Fruit fly (Drosophila melanogaster) whole organism, embryonic: ENCODE data around the gene Vti1a.

Source experiments
- ATbp ChIP-seq: fragments of 200-800 bp; sonication (Bioruptor generic); optimal IDR thresholded peaks from 2 replicates; lab custom pipeline; 2017; ENCODE audit warnings: missing biosample characterization, mild to moderate bottlenecking, missing genetic modification characterization, missing genetic modification reagents
- Ada2b ChIP-seq: fragments of 200-800 bp; sonication (Bioruptor generic); IDR thresholded peaks from 2 replicates; pipeline ENCODE4 v1.3.6; 2022; ENCODE audit warnings: missing biosample characterization, missing genetic modification characterization
- B-H2 ChIP-seq: fragments of 200-800 bp; sonication (Bioruptor generic); optimal IDR thresholded peaks from 2 replicates; lab custom pipeline; 2018; ENCODE audit warnings: missing biosample characterization, mild to moderate bottlenecking, missing genetic modification characterization
- Bgb ChIP-seq: fragments of 200-800 bp; sonication (Bioruptor generic); IDR thresholded peaks from 2 replicates; pipeline ENCODE4 v1.3.6; 2022; ENCODE audit warnings: missing biosample characterization, missing genetic modification characterization; ENCODE audit not compliant: partially characterized antibody
- CG12104 ChIP-seq: fragments of 200-800 bp; sonication (Bioruptor generic); optimal IDR thresholded peaks from 3 replicates; lab custom pipeline; 2016; ENCODE audit warnings: missing biosample characterization, missing genetic modification characterization
- CG12155 ChIP-seq: fragments of 200-800 bp; sonication (Bioruptor generic); optimal IDR thresholded peaks from 3 replicates; lab custom pipeline; 2016; ENCODE audit warnings: missing biosample characterization, missing genetic modification characterization
- CG14441 ChIP-seq: fragments of 200-800 bp; sonication (Bioruptor generic); IDR thresholded peaks from 2 replicates; pipeline ENCODE4 v1.3.6; 2022; ENCODE audit warnings: missing biosample characterization, missing genetic modification characterization
- CG15073 ChIP-seq: fragments of 200-800 bp; sonication (Bioruptor generic); optimal IDR thresholded peaks from 2 replicates; lab custom pipeline; 2016; ENCODE audit warnings: missing biosample characterization, missing genetic modification characterization
- CG16815 ChIP-seq: fragments of 200-800 bp; sonication (Bioruptor generic); optimal IDR thresholded peaks from 3 replicates; lab custom pipeline; 2017; ENCODE audit warnings: missing biosample characterization, mild to moderate bottlenecking, missing genetic modification characterization
- CG17361 ChIP-seq: fragments of 200-800 bp; sonication (Bioruptor generic); IDR thresholded peaks from 3 replicates; pipeline ENCODE4 v1.3.6; 2022; ENCODE audit warnings: missing biosample characterization, missing genetic modification characterization
- CG17612 ChIP-seq: fragments of 200-800 bp; sonication (Bioruptor generic); IDR thresholded peaks from 2 replicates; pipeline ENCODE4 v1.3.6; 2022; ENCODE audit warnings: missing biosample characterization, missing genetic modification characterization
- CG17802 ChIP-seq: fragments of 200-800 bp; sonication (Bioruptor generic); optimal IDR thresholded peaks from 2 replicates; lab custom pipeline; 2018; ENCODE audit warnings: missing biosample characterization, mild to moderate bottlenecking, missing genetic modification characterization, moderate library complexity
- CG2116 ChIP-seq: fragments of 200-800 bp; sonication (Bioruptor generic); optimal IDR thresholded peaks from 3 replicates; lab custom pipeline; 2018; ENCODE audit warnings: missing biosample characterization, mild to moderate bottlenecking, missing genetic modification characterization
- CG32767 ChIP-seq: fragments of 200-800 bp; sonication (Bioruptor generic); IDR thresholded peaks from 2 replicates; pipeline ENCODE4 v1.3.6; 2022; ENCODE audit warnings: missing biosample characterization, missing genetic modification characterization
- CG34224 ChIP-seq: fragments of 200-800 bp; sonication (Bioruptor generic); IDR thresholded peaks from 3 replicates; pipeline ENCODE4 v1.3.6; 2022; ENCODE audit warnings: missing biosample characterization, missing genetic modification characterization; ENCODE audit not compliant: partially characterized antibody
- CG4328 ChIP-seq: fragments of 200-800 bp; sonication (Bioruptor generic); optimal IDR thresholded peaks from 3 replicates; lab custom pipeline; 2017; ENCODE audit warnings: missing biosample characterization, missing genetic modification reagents, missing genetic modification characterization
- CG4424 ChIP-seq: fragments of 200-800 bp; sonication (Bioruptor generic); optimal IDR thresholded peaks from 3 replicates; lab custom pipeline; 2016; ENCODE audit warnings: missing biosample characterization, missing genetic modification characterization
- CG4617 ChIP-seq: fragments of 200-800 bp; sonication (Bioruptor generic); optimal IDR thresholded peaks from 3 replicates; lab custom pipeline; 2016; ENCODE audit warnings: missing biosample characterization, missing genetic modification characterization, borderline replicate concordance
- CG6683 ChIP-seq: fragments of 200-800 bp; sonication (Bioruptor generic); optimal IDR thresholded peaks from 2 replicates; lab custom pipeline; 2017; ENCODE audit warnings: missing biosample characterization, mild to moderate bottlenecking, missing genetic modification characterization, missing genetic modification reagents
- CG6791 ChIP-seq: fragments of 200-800 bp; sonication (Bioruptor generic); IDR thresholded peaks from 3 replicates; pipeline ENCODE4 v1.3.6; 2022; ENCODE audit warnings: missing biosample characterization, missing genetic modification characterization; ENCODE audit not compliant: partially characterized antibody
- CG7963 ChIP-seq: fragments of 200-800 bp; sonication (Bioruptor generic); IDR thresholded peaks from 3 replicates; pipeline ENCODE4 v1.3.6; 2022; ENCODE audit warnings: missing biosample characterization, missing genetic modification characterization; ENCODE audit not compliant: partially characterized antibody
- CG8290 ChIP-seq, 3 experiments: fragments of 200-800 bp; sonication (Bioruptor generic); optimal IDR thresholded peaks; 2 replicates each; lab custom pipeline; 2016 to 2019; ENCODE audit warnings: missing biosample characterization in 3 of 3, missing genetic modification characterization in 3 of 3, mild to moderate bottlenecking in 2 of 3, moderate library complexity in 1 of 3
- CG9817 ChIP-seq: fragments of 200-800 bp; sonication (Bioruptor generic); optimal IDR thresholded peaks from 2 replicates; lab custom pipeline; 2018; ENCODE audit warnings: missing biosample characterization, mild to moderate bottlenecking, missing genetic modification characterization, moderate library complexity
- CG9932 ChIP-seq: fragments of 200-800 bp; sonication (Bioruptor generic); IDR thresholded peaks from 2 replicates; pipeline ENCODE4 v1.3.6; 2022; ENCODE audit warnings: missing biosample characterization, missing genetic modification characterization
- Doc3 ChIP-seq: fragments of 200-800 bp; sonication (Bioruptor generic); IDR thresholded peaks from 3 replicates; pipeline ENCODE4 v1.3.6; 2022; ENCODE audit warnings: missing biosample characterization, missing genetic modification characterization; ENCODE audit not compliant: partially characterized antibody
- Drgx ChIP-seq: fragments of 200-800 bp; sonication (Bioruptor generic); IDR thresholded peaks from 2 replicates; pipeline ENCODE4 v1.3.6; 2022; ENCODE audit warnings: missing biosample characterization, missing genetic modification characterization
- Elba2 ChIP-seq: fragments of 200-800 bp; sonication (Bioruptor generic); optimal IDR thresholded peaks from 3 replicates; lab custom pipeline; 2016; ENCODE audit warnings: missing biosample characterization, missing genetic modification characterization
- Fer2 ChIP-seq: fragments of 200-800 bp; sonication (Bioruptor generic); optimal IDR thresholded peaks from 2 replicates; lab custom pipeline; 2018; ENCODE audit warnings: missing biosample characterization, mild to moderate bottlenecking, missing genetic modification characterization, moderate library complexity
- HmgD ChIP-seq: fragments of 200-800 bp; sonication (Bioruptor generic); optimal IDR thresholded peaks from 3 replicates; lab custom pipeline; 2016; ENCODE audit warnings: missing biosample characterization, missing genetic modification characterization
- Myb ChIP-seq: fragments of 200-800 bp; sonication (Bioruptor generic); optimal IDR thresholded peaks from 2 replicates; lab custom pipeline; 2016; ENCODE audit warnings: missing biosample characterization, missing genetic modification characterization
- Rfx ChIP-seq: fragments of 200-800 bp; sonication (Bioruptor generic); IDR thresholded peaks from 2 replicates; pipeline ENCODE4 v1.3.6; 2022; ENCODE audit warnings: missing biosample characterization, missing genetic modification characterization
- Sox100B ChIP-seq: fragments of 200-800 bp; sonication (Bioruptor generic); optimal IDR thresholded peaks from 3 replicates; lab custom pipeline; 2018; ENCODE audit warnings: missing biosample characterization, mild to moderate bottlenecking, missing genetic modification characterization
- ac ChIP-seq: fragments of 200-800 bp; sonication (Bioruptor generic); optimal IDR thresholded peaks from 3 replicates; lab custom pipeline; 2017; ENCODE audit warnings: missing biosample characterization, mild to moderate bottlenecking, missing genetic modification characterization
- amos ChIP-seq: fragments of 200-800 bp; sonication (Bioruptor generic); IDR thresholded peaks from 2 replicates; pipeline ENCODE4 v1.3.6; 2022; ENCODE audit warnings: missing biosample characterization, missing genetic modification characterization; ENCODE audit not compliant: partially characterized antibody
- az2 ChIP-seq: fragments of 200-800 bp; sonication (Bioruptor generic); optimal IDR thresholded peaks from 3 replicates; lab custom pipeline; 2016; ENCODE audit warnings: missing biosample characterization, missing genetic modification characterization
- bbx ChIP-seq: fragments of 200-800 bp; sonication (Bioruptor generic); IDR thresholded peaks from 2 replicates; pipeline ENCODE4 v1.3.6; 2022; ENCODE audit warnings: missing biosample characterization, missing genetic modification characterization; ENCODE audit not compliant: partially characterized antibody
- dati ChIP-seq: fragments of 200-800 bp; sonication (Bioruptor generic); IDR thresholded peaks from 2 replicates; pipeline ENCODE4 v1.3.6; 2022; ENCODE audit warnings: missing biosample characterization, missing genetic modification characterization
- fd96Cb ChIP-seq: fragments of 200-800 bp; sonication (Bioruptor generic); optimal IDR thresholded peaks from 2 replicates; lab custom pipeline; 2018; ENCODE audit warnings: missing biosample characterization, mild to moderate bottlenecking, missing genetic modification characterization, moderate library complexity
- fu2 ChIP-seq: fragments of 200-800 bp; sonication (Bioruptor generic); optimal IDR thresholded peaks from 2 replicates; lab custom pipeline; 2016; ENCODE audit warnings: missing biosample characterization, missing genetic modification characterization
- ham ChIP-seq: fragments of 200-800 bp; sonication (Bioruptor generic); IDR thresholded peaks from 2 replicates; pipeline ENCODE4 v1.3.6; 2022; ENCODE audit warnings: missing biosample characterization, missing genetic modification characterization
- hbn ChIP-seq: fragments of 200-800 bp; sonication (Bioruptor generic); IDR thresholded peaks from 2 replicates; pipeline ENCODE4 v1.3.6; 2022; ENCODE audit warnings: missing biosample characterization, missing genetic modification characterization; ENCODE audit not compliant: partially characterized antibody
- hth ChIP-seq: fragments of >200 bp; optimal IDR thresholded peaks from 2 replicates; lab custom pipeline; 2017; ENCODE audit warnings: inconsistent platforms
- lbe ChIP-seq: fragments of 200-800 bp; sonication (Bioruptor generic); optimal IDR thresholded peaks from 2 replicates; lab custom pipeline; 2016; ENCODE audit warnings: missing biosample characterization, mild to moderate bottlenecking, missing genetic modification characterization
- lmd ChIP-seq: fragments of 200-800 bp; sonication (Bioruptor generic); IDR thresholded peaks from 2 replicates; pipeline ENCODE4 v1.3.6; 2022; ENCODE audit warnings: missing biosample characterization, missing genetic modification characterization
- mld ChIP-seq: fragments of 200-800 bp; sonication (Bioruptor generic); IDR thresholded peaks from 3 replicates; pipeline ENCODE4 v1.3.6; 2022; ENCODE audit warnings: missing biosample characterization, missing genetic modification characterization; ENCODE audit not compliant: partially characterized antibody
- nerfin-1 ChIP-seq: fragments of 200-800 bp; sonication (Bioruptor generic); optimal IDR thresholded peaks from 3 replicates; lab custom pipeline; 2019; ENCODE audit warnings: missing biosample characterization, mild to moderate bottlenecking, missing genetic modification characterization, moderate library complexity
- row ChIP-seq: fragments of 200-800 bp; sonication (Bioruptor generic); IDR thresholded peaks from 3 replicates; pipeline ENCODE4 v1.3.6; 2022; ENCODE audit warnings: missing biosample characterization, missing genetic modification characterization
- sens-2 ChIP-seq: fragments of 200-800 bp; sonication (Bioruptor generic); IDR thresholded peaks from 2 replicates; pipeline ENCODE4 v1.3.6; 2022; ENCODE audit warnings: missing biosample characterization, missing genetic modification characterization
- sim ChIP-seq: fragments of 200-800 bp; sonication (Bioruptor generic); IDR thresholded peaks from 2 replicates; pipeline ENCODE4 v1.3.6; 2022; ENCODE audit warnings: missing biosample characterization, missing genetic modification characterization
- slbo ChIP-seq: fragments of 200-800 bp; sonication (Bioruptor generic); IDR thresholded peaks from 2 replicates; pipeline ENCODE4 v1.3.6; 2022; ENCODE audit warnings: missing biosample characterization, missing genetic modification characterization
- tna ChIP-seq: fragments of 200-800 bp; sonication (Bioruptor generic); IDR thresholded peaks from 2 replicates; pipeline ENCODE4 v1.3.6; 2022; ENCODE audit warnings: missing biosample characterization, missing genetic modification characterization; ENCODE audit not compliant: partially characterized antibody

The Vti1a gene

DNA sequence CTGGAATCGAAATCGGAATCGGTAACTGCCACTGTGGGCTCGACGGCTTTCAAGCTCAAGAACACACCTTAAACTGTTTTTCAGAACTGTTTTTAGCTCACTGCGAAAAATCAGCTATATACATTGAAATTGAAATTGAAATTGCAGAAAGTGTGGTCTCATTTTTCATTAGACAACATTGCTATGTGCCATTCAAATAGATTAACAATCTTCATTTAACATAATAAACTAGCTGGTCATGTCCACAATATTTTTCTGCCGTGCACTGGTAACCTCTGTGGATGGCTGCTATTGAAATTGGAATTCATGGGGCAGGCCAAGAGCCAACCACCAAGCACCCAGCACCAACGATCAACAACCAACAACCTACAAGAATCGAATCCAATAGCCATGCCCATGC is 43.2 kb upstream of the Vti1a start (continued):
- TF ChIP-seq az2 (GFP tag; lab: Kevin White, UChicago) (no peak), Myb (GFP tag; lab: Kevin White, UChicago) (no peak), tna (GFP tag; lab: Robert Waterston, UW) (no peak), Ada2b (GFP tag; lab: Robert Waterston, UW) (0 out of 2 replicates have a peak, but pooled peaks have one; percentile 10), fd96Cb (tag; lab: Kevin White, UChicago) (peak; percentile 26), CG17612 (GFP tag; lab: Robert Waterston, UW) (no peak), CG4617 (GFP tag; lab: Kevin White, UChicago) (no peak), CG34224 (no peak), CG9932 (GFP tag; lab: Robert Waterston, UW) (no peak), nerfin-1 (tag; lab: Kevin White, UChicago) (no peak), sens-2 (no peak), CG15073 (GFP tag; lab: Kevin White, UChicago) (no peak), ATbp (GFP tag; lab: Kevin White, UChicago) (no peak), CG7963 (no peak), sim (GFP tag; lab: Robert Waterston, UW) (no peak), CG6791 (no peak), ham (GFP tag; lab: Robert Waterston, UW) (no peak), CG17802 (no peak), CG6683 (GFP tag; lab: Kevin White, UChicago) (no peak), CG12155 (no peak), CG16815 (GFP tag; lab: Kevin White, UChicago) (no peak), CG4424 (peak; percentile 18), Doc3 (GFP tag; lab: Robert Waterston, UW) (no peak), amos (no peak), Elba2 (GFP tag; lab: Kevin White, UChicago) (no peak), fu2 (GFP tag; lab: Kevin White, UChicago) (no peak), CG17361 (GFP tag; lab: Robert Waterston, UW) (peak; percentile 27; the same call in 1 of the 3 replicates), CG9817 (tag; lab: Kevin White, UChicago) (no peak), lmd (GFP tag; lab: Robert Waterston, UW) (0 out of 2 replicates have a peak, but pooled peaks have one; percentile 16), CG32767 (GFP tag; lab: Robert Waterston, UW) (no peak), ac (no peak), Drgx (GFP tag; lab: Robert Waterston, UW) (peak; percentile 76), dati (GFP tag; lab: Robert Waterston, UW) (no peak), bbx (GFP tag; lab: Robert Waterston, UW) (no peak), B-H2 (no peak), HmgD (no peak), row (GFP tag; lab: Robert Waterston, UW) (peak; percentile 45), CG8290 (GFP tag; optimal IDR thresholded peaks at IDR 0.05; lab: Kevin White, UChicago) (no peak), CG8290 (tag; optimal IDR thresholded peaks at IDR 0.05; lab: Kevin White, UChicago) (peak in 1 of 2 experiments; percentile 9), Rfx (GFP tag; lab: Robert Waterston, UW) (no peak), lbe (GFP tag; lab: Kevin White, UChicago) (no peak), slbo (GFP tag; lab: Robert Waterston, UW) (no peak), CG14441 (GFP tag; lab: Robert Waterston, UW) (no peak), Sox100B (GFP tag; lab: Kevin White, UChicago) (no peak), CG4328 (GFP tag; lab: Kevin White, UChicago) (no peak), Fer2 (tag; lab: Kevin White, UChicago) (no peak), Bgb (no peak), hth (no peak), hbn (GFP tag; lab: Robert Waterston, UW) (no peak), CG2116 (GFP tag; lab: Kevin White, UChicago) (no peak), CG12104 (GFP tag; lab: Kevin White, UChicago) (no peak), mld (GFP tag; lab: Robert Waterston, UW) (no peak)
